Worm (Caenorhabditis elegans): ENCODE measurements around the gene mmcm-1.

Gene mmcm-1

DNA sequence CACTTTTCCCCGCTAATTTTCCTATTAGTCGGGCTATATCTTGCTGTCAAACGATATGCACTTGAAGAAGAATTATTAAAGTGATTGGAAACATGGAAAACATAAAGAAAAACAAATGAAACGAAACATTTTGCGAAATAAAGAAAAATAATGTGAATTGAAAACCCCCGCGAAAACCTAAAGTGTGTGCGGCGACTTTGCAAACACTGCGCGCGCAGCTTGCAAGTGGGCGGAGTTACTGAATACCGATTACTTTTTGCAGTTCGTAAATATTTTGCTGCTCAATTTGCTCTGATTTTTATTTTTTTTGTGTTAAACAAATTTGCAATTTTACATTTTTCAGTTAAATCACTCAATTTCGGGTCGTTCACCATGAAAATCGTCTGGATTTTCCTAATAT, 9.1 kb upstream of the mmcm-1 start, which contains the start of gene ccdc-47:
Gene ccdc-47, plus strand, starts transcription at position 344 of the 400 bp plus-strand sequence.
- no peak for TF ChIP-seq dao-5 (tag; optimal IDR thresholded peaks at IDR 0.05)
- TF ChIP-seq W03F9.2 (tag; optimal IDR thresholded peaks at IDR 0.05), result peak; percentile 85

DNA sequence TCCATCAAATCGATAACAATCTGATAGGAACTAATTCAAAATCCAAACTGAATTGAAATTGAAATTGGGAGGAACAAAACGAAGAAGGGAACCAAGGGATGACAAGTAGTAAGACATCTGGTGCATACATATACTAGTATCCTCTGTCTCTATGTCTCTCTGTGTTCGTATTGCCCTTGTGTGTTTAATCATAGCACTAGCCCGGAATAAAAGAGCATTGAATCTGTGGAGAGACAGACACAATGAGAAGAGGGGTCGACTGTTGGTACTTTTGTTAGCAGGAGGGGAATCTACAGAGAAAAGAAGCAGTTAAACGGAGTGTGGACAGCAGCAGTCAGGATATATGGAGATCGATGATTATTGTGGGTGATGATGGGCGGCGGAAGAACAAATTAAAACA, 8.2 kb upstream of the mmcm-1 start:
- no peak for TF ChIP-seq dao-5 (tag; optimal IDR thresholded peaks at IDR 0.05)
- TF ChIP-seq W03F9.2 (tag; optimal IDR thresholded peaks at IDR 0.05), result no peak
- no peak for TF ChIP-seq him-1 (tag; optimal IDR thresholded peaks at IDR 0.05)

DNA sequence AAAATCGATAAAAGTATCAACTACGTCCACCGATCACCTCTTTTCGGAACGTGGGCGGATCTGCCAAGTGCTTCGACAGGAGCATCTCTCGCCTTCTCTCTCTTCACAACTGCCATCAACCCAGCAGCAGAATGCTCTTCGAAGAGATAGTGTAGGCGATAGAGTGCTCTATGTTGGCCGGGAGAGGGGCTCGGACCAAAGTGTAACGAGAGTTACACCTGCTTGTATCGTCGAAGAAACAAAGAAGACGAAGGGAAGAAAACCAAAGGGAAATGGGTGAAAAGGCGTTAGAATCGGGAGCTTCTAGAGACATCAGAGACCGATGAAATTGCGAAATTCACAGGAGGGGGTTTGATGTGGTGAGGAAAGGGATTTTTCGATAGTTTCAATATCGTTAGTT, 7.3 kb upstream of the mmcm-1 start:
- TF ChIP-seq dao-5 (tag; optimal IDR thresholded peaks at IDR 0.05) (no peak), W03F9.2 (tag; optimal IDR thresholded peaks at IDR 0.05) (no peak), him-1 (tag; optimal IDR thresholded peaks at IDR 0.05) (no peak)

DNA sequence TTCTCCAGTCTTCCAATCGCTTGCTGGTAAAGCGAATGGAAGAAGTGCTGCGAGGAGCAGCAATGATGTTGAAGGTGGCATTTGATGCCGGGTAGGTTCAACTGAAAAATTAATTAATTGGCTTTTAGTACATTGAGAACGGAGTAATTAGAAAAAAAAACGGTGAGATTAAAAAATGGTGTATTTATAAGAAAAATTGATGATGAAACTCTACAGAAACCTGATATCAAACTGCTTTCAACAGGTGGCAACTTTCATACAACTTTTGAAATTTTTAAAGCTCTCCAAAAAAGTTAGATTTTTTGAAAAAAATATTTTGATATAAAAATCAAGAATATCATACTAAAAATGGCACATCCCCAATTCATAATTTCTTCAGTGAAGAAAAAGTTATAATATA, 6.6 kb upstream of the mmcm-1 start, which contains the start of gene pat-3:
Gene pat-3, minus strand, starts transcription at position 101 of the 400 bp plus-strand sequence.
- TF ChIP-seq him-1 (tag; optimal IDR thresholded peaks at IDR 0.05) (no peak), dao-5 (tag; optimal IDR thresholded peaks at IDR 0.05) (no peak), W03F9.2 (tag; optimal IDR thresholded peaks at IDR 0.05) (no peak)

DNA sequence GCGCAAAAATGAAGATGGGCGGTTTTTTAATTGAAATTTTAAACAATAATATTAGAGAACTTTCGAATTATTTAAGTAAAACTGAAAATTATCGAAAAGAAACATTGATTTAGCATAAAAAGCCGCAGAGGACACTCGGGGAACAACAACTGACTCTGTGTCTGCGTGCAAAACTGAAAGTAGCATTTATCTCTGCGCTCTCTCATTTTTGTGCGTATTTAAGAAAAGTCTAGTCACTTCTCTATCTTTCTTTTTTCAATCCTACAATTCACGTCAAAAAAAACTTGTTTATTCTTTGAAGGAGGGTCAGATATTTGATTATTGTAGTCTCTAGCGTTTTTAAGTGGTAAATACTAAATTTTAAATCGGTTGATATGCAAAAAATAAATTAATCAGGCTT, 718 bp upstream of the mmcm-1 start:
- TF ChIP-seq him-1 (tag; optimal IDR thresholded peaks at IDR 0.05) (no peak), W03F9.2 (tag; optimal IDR thresholded peaks at IDR 0.05) (peak; percentile 25)

DNA sequence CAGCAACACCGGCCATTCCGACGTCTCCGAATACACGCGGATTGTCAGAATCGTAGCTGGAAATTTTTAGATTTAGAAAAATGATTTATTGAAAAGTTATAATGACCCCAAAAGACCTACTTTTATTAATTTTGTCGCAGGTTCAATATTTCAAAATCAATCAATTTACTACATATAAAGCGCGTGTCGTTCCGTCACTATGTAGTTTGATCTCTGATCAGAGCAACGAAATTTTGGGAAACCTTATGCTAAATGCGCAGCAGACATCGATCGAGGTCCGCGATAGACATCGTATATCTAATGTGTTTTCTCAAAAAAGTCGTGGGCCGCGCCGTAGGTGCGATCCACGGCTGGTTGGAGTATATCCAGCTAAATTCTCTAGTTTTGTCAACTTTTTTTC, 1.0 kb downstream of the mmcm-1 start:
- TF ChIP-seq W03F9.2 (tag; optimal IDR thresholded peaks at IDR 0.05), result no peak
- no peak for TF ChIP-seq dao-5 (tag; optimal IDR thresholded peaks at IDR 0.05)
- TF ChIP-seq him-1 (tag; optimal IDR thresholded peaks at IDR 0.05), result no peak

DNA sequence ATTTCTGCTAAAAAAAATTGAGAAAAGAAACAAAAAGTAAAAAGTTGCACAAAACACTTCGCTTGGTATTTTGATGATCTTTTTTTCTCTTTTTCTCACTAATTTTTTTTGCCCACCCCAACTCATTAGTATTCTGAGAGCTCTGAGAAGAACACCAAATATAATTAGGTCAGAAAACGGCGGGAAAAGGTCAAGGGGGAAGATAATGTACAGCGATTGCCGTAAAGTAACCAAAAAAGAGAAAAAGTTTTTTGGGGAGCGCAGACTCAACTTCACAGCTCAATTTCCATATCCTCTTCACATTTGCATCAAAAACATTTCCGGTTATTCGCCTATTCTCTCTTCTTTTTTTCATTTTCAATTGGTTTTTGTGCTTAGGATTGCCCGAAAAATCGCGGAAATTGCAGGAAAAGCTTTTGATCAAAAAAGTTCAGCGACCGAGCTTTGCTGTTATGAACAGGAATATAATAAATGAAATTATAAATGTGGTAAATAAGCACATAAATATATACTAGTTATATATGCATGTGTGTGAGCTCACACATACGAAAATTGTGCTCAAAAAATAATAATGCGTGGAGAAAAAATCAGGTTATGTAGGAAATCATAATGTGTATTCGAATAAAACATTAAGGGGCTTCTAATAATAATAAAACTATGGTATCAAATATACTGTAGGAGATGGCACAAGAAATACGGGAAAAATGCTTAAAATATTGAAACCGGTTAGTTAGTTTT, 4.7 kb downstream of the mmcm-1 start:
- no peak for TF ChIP-seq W03F9.2 (tag; optimal IDR thresholded peaks at IDR 0.05)
- TF ChIP-seq him-1 (tag; optimal IDR thresholded peaks at IDR 0.05), result no peak
- TF ChIP-seq dao-5 (tag; optimal IDR thresholded peaks at IDR 0.05), result no peak

DNA sequence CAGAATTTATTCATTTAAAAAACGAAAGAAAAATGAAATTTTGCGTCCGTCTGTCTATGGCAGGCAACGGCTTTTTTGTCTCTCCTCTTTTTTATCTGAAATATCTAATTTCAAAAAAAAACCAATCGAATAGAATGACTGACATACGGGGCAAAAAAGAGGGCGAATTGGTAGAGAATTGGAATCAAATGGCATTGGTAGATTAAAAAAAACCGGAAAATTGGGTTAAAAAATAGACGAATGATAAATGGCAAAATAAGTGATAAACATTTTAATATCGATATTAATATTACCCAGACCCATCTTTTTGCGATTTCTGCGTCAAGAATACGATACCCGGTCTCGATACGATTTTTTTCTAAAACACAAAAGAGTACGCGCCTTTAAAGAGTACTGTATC, 5.9 kb downstream of the mmcm-1 start, which contains the start of gene tir-1:
Gene tir-1, minus strand, starts transcription at position 101 of the 400 bp plus-strand sequence.
- TF ChIP-seq W03F9.2 (tag; optimal IDR thresholded peaks at IDR 0.05) (no peak), dao-5 (tag; optimal IDR thresholded peaks at IDR 0.05) (no peak), him-1 (tag; optimal IDR thresholded peaks at IDR 0.05) (no peak)

DNA sequence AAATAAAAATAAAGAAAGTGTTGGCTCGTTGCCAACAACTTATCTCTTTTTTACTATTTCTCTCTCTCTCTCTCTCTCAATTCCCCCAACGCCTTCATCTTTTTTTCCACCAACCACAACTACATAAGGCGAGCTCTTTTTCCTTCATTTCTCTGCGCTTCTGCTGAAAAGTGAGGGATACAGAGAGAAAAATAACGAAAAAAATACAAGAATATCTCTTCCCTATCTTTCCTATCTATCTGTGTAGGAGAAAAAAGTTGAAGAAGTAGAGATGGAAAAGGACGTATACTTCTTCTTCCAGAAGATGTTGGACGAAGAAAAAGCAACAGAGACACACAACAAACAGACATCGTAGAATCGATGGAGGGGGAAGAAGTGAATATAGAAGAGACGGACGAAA, 8.6 kb downstream of the mmcm-1 start:
- peak; percentile 37 for TF ChIP-seq him-1 (tag; optimal IDR thresholded peaks at IDR 0.05)
- TF ChIP-seq W03F9.2 (tag; optimal IDR thresholded peaks at IDR 0.05), result no peak

DNA sequence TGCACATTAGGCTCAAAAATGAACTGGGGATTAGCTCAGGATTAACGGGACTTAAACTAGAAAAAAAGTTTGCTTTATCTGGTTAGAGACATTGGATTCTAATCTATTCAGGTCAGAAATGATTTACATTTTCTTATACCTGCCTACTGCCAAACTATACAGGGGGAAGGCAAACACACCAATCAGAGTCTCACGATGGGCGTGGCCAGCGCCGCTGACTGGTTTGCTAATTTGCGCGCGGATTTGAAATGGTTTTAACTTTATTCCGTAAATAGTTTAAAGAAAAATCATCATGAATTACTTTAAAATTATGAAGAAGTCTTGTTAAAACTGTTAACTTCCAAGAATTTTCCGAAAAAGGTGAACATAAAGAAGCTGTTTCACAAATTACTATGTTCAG, 9.1 kb downstream of the mmcm-1 start:
- no peak for TF ChIP-seq W03F9.2 (tag; optimal IDR thresholded peaks at IDR 0.05)
- TF ChIP-seq dao-5 (tag; optimal IDR thresholded peaks at IDR 0.05), result no peak
- TF ChIP-seq him-1 (tag; optimal IDR thresholded peaks at IDR 0.05), result no peak

DNA sequence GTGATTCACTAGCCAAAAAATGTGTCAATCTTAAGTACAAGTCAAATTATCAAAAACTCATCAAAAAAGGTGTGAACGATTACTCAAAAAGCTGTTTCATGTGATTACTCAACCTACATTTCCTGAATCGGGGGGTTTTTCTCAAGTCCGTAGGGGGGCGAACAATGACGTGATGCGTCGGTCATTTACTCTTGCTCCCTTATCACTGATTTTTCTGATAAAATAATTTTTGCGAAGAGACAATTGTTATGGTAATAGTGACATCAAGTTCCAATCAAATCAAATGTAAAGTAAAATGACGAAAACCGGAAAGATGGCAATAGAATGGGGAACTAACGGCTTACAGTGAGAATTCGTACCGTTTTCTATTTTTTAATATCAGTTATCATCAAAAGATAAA, 13.5 kb downstream of the mmcm-1 start:
- no peak for TF ChIP-seq dao-5 (tag; optimal IDR thresholded peaks at IDR 0.05)
- TF ChIP-seq him-1 (tag; optimal IDR thresholded peaks at IDR 0.05), result no peak
- TF ChIP-seq W03F9.2 (tag; optimal IDR thresholded peaks at IDR 0.05), result no peak

DNA sequence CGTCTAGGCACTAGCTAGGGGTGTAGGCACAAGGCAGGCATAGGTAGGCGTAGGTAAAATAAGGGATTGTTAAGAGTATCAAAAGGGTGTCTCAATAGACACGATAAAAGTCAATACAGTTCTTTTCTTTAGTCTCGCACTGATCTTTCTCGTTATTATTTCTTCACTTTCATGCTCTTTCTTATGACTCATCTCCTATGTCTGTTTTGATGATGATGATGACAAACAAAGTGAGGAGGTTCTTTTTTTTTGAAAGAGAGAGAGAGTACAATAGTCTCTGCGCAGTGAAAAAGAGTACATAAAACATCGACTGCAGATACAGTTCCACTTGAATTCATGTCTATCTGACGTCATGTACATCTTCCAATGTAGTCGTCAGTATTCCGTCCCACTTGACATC, 17.6 kb downstream of the mmcm-1 start:
- no peak for TF ChIP-seq him-1 (tag; optimal IDR thresholded peaks at IDR 0.05)
- TF ChIP-seq W03F9.2 (tag; optimal IDR thresholded peaks at IDR 0.05), result no peak
- no peak for TF ChIP-seq dao-5 (tag; optimal IDR thresholded peaks at IDR 0.05)

DNA sequence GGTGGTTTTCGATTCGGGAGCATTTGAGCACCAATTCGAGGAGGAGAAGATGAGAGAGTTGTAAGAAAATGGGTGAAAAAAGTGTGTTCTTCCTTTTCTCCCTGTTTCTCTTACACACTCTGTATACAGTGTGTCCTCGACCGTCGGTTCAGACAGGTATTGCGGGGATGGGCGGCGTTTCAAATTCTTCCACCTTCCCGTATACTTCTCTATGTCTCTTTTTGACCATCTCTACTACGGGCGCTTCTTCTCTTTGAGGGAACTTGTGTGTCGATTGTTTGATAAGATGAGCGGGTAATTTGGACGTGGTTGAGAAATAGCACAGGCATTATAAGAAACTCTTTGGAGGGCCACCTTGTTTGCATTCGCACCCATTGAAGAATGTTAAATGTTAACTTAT, 19.9 kb downstream of the mmcm-1 start:
- no peak for TF ChIP-seq dao-5 (tag; optimal IDR thresholded peaks at IDR 0.05)
- no peak for TF ChIP-seq W03F9.2 (tag; optimal IDR thresholded peaks at IDR 0.05)
- no peak for TF ChIP-seq him-1 (tag; optimal IDR thresholded peaks at IDR 0.05)

DNA sequence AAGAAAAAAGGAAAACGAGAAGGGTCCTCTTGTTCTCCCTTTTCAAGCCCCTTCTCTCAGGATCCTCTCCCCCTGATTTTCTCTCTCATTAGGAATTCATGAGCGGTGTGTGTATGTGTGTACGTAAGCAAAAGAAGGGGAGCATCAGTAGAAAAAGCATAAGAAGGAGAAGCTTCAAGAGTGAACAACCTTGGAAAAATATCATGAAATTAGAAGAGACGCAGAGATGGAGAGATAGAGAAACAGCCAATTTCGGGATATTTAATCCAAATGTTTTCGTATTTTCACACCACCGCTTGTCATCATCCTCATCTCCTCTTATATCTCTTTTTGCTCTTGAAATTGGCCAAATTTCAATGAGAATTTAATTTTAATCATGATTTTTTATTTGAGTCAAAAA, 24.3 kb downstream of the mmcm-1 start:
- TF ChIP-seq him-1 (tag; optimal IDR thresholded peaks at IDR 0.05) (no peak), dao-5 (tag; optimal IDR thresholded peaks at IDR 0.05) (no peak), W03F9.2 (tag; optimal IDR thresholded peaks at IDR 0.05) (no peak)
